Fruit fly (Drosophila melanogaster): ENCODE measurements around the gene Pebp1.

dm6 chr3R:22449871-22450424 lies 15.9 kb upstream of the Pebp1 start:
- TF ChIP-seq ttk (optimal IDR thresholded peaks at IDR 0.05) (no peak), h (optimal IDR thresholded peaks at IDR 0.05) (no peak), insv (optimal IDR thresholded peaks at IDR 0.05) (no peak)

Measured in Kc167 (cell line).